Fruit fly (Drosophila melanogaster) whole organism, embryonic: ENCODE results near the gene RpS28b.

Source experiments
- Adf1 ChIP-seq: fragments of 200-800 bp; sonication (Bioruptor generic); IDR thresholded peaks from 2 replicates; pipeline ENCODE4 v1.3.6; 2022; ENCODE audit warnings: missing biosample characterization, missing genetic modification characterization
- Atf-2 ChIP-seq: fragments of 200-800 bp; sonication (Bioruptor generic); optimal IDR thresholded peaks from 2 replicates; lab custom pipeline; 2016; ENCODE audit warnings: missing biosample characterization, missing genetic modification characterization
- Atf6 ChIP-seq: fragments of 200-800 bp; sonication (Bioruptor generic); IDR thresholded peaks from 2 replicates; pipeline ENCODE4 v1.3.6; 2022; ENCODE audit warnings: missing biosample characterization, missing genetic modification characterization
- B-H1 ChIP-seq: fragments of 200-800 bp; sonication (Bioruptor generic); IDR thresholded peaks from 3 replicates; pipeline ENCODE4 v1.3.6; 2022; ENCODE audit warnings: missing biosample characterization, missing genetic modification characterization
- Blimp-1 ChIP-seq: fragments of 200-800 bp; sonication (Bioruptor generic); optimal IDR thresholded peaks from 3 replicates; lab custom pipeline; 2018; ENCODE audit warnings: missing biosample characterization, missing genetic modification characterization, mild to moderate bottlenecking, moderate library complexity, missing genetic modification reagents
- CG11456 ChIP-seq: fragments of 200-800 bp; sonication (Bioruptor generic); IDR thresholded peaks from 3 replicates; pipeline ENCODE4 v1.3.6; 2022; ENCODE audit warnings: missing biosample characterization, missing genetic modification characterization
- CG13123 ChIP-seq: fragments of 200-800 bp; sonication (Bioruptor generic); optimal IDR thresholded peaks from 2 replicates; lab custom pipeline; 2016; ENCODE audit warnings: missing biosample characterization, missing genetic modification characterization
- CG14014 ChIP-seq: fragments of 200-800 bp; sonication (Bioruptor generic); IDR thresholded peaks from 2 replicates; pipeline ENCODE4 v1.3.6; 2022; ENCODE audit warnings: missing biosample characterization, missing genetic modification characterization
- CG16779 ChIP-seq: fragments of 200-800 bp; sonication (Bioruptor generic); IDR thresholded peaks from 2 replicates; pipeline ENCODE4 v1.3.6; 2022; ENCODE audit warnings: missing biosample characterization, missing genetic modification characterization
- CG16863 ChIP-seq: fragments of 200-800 bp; sonication (Bioruptor generic); optimal IDR thresholded peaks from 3 replicates; lab custom pipeline; 2016; ENCODE audit warnings: missing biosample characterization, missing genetic modification characterization
- CG17829 ChIP-seq: fragments of 200-800 bp; optimal IDR thresholded peaks from 2 replicates; lab custom pipeline; 2019; ENCODE audit warnings: missing biosample characterization, mild to moderate bottlenecking, missing genetic modification characterization, moderate library complexity
- CG2199 ChIP-seq: fragments of 200-800 bp; sonication (Bioruptor generic); IDR thresholded peaks from 3 replicates; pipeline ENCODE4 v1.3.6; 2022; ENCODE audit warnings: missing biosample characterization, missing genetic modification characterization
- CG5180 ChIP-seq: fragments of 200-800 bp; sonication (Bioruptor generic); optimal IDR thresholded peaks from 3 replicates; lab custom pipeline; 2017; ENCODE audit warnings: missing biosample characterization, missing genetic modification characterization, mild to moderate bottlenecking, moderate library complexity, missing genetic modification reagents
- CG6854 ChIP-seq: fragments of 200-800 bp; sonication (Bioruptor generic); optimal IDR thresholded peaks from 3 replicates; lab custom pipeline; 2017; ENCODE audit warnings: missing biosample characterization, mild to moderate bottlenecking, missing genetic modification characterization
- CG7271 ChIP-seq: fragments of 200-800 bp; sonication (Bioruptor generic); optimal IDR thresholded peaks from 2 replicates; lab custom pipeline; 2018; ENCODE audit warnings: missing biosample characterization, mild to moderate bottlenecking, missing genetic modification characterization, moderate library complexity
- CG8290 ChIP-seq, 3 experiments: fragments of 200-800 bp; sonication (Bioruptor generic); optimal IDR thresholded peaks; 2 replicates each; lab custom pipeline; 2016 to 2019; ENCODE audit warnings: missing biosample characterization in 3 of 3, missing genetic modification characterization in 3 of 3, mild to moderate bottlenecking in 2 of 3, moderate library complexity in 1 of 3
- CG8765 ChIP-seq: fragments of 200-800 bp; sonication (Bioruptor generic); IDR thresholded peaks from 2 replicates; pipeline ENCODE4 v1.3.6; 2022; ENCODE audit warnings: missing biosample characterization, missing genetic modification characterization
- CG9876 ChIP-seq: fragments of 200-800 bp; sonication (Bioruptor generic); optimal IDR thresholded peaks from 2 replicates; lab custom pipeline; 2016; ENCODE audit warnings: missing biosample characterization, missing genetic modification characterization
- E2f1 ChIP-seq: fragments of 200-800 bp; sonication (Bioruptor generic); IDR thresholded peaks from 2 replicates; pipeline ENCODE4 v1.3.6; 2022; ENCODE audit warnings: missing biosample characterization, missing genetic modification characterization
- ERR ChIP-seq: fragments of 200-800 bp; sonication (Bioruptor generic); optimal IDR thresholded peaks from 2 replicates; lab custom pipeline; 2016; ENCODE audit warnings: missing biosample characterization, missing genetic modification characterization
- Elba2 ChIP-seq: fragments of 200-800 bp; sonication (Bioruptor generic); optimal IDR thresholded peaks from 3 replicates; lab custom pipeline; 2016; ENCODE audit warnings: missing biosample characterization, missing genetic modification characterization
- Ets97D ChIP-seq: fragments of 200-800 bp; sonication (Bioruptor generic); optimal IDR thresholded peaks from 3 replicates; lab custom pipeline; 2016; ENCODE audit warnings: missing biosample characterization, missing genetic modification characterization
- MTF-1 ChIP-seq: fragments of 200-800 bp; sonication (Bioruptor generic); optimal IDR thresholded peaks from 2 replicates; lab custom pipeline; 2018; ENCODE audit warnings: missing biosample characterization, mild to moderate bottlenecking, missing genetic modification characterization, borderline replicate concordance
- Mrtf ChIP-seq: fragments of 200-800 bp; sonication (Bioruptor generic); IDR thresholded peaks from 3 replicates; pipeline ENCODE4 v1.3.6; 2022; ENCODE audit warnings: missing biosample characterization, missing genetic modification characterization
- NFAT ChIP-seq: fragments of 200-800 bp; sonication (Bioruptor generic); IDR thresholded peaks from 2 replicates; pipeline ENCODE4 v1.3.6; 2022; ENCODE audit warnings: missing biosample characterization, missing genetic modification characterization
- NfI ChIP-seq: fragments of 200-800 bp; sonication (Bioruptor generic); optimal IDR thresholded peaks from 3 replicates; lab custom pipeline; 2018; ENCODE audit warnings: missing biosample characterization, mild to moderate bottlenecking, missing genetic modification characterization, moderate library complexity
- Optix ChIP-seq: fragments of 200-800 bp; sonication (Bioruptor generic); IDR thresholded peaks from 3 replicates; pipeline ENCODE4 v1.3.6; 2022; ENCODE audit warnings: missing biosample characterization, missing genetic modification characterization
- Stat92E ChIP-seq, 3 experiments: fragments of >200 bp in 2 of 3; fragments of 200-800 bp in 1 of 3; sonication (Bioruptor generic) in 1 of 3; optimal IDR thresholded peaks; 2 replicates each; lab custom pipeline; 2017 to 2019; ENCODE audit warnings: missing biosample characterization in 3 of 3, missing genetic modification characterization in 3 of 3, mild to moderate bottlenecking in 1 of 3, moderate library complexity in 1 of 3
- ab ChIP-seq: fragments of 200-800 bp; sonication (Bioruptor generic); optimal IDR thresholded peaks from 2 replicates; lab custom pipeline; 2016; ENCODE audit warnings: missing biosample characterization, missing genetic modification characterization
- amos ChIP-seq: fragments of 200-800 bp; sonication (Bioruptor generic); IDR thresholded peaks from 2 replicates; pipeline ENCODE4 v1.3.6; 2022; ENCODE audit warnings: missing biosample characterization, missing genetic modification characterization; ENCODE audit not compliant: partially characterized antibody
- ara ChIP-seq: fragments of 200-800 bp; sonication (Bioruptor generic); IDR thresholded peaks from 2 replicates; pipeline ENCODE4 v1.3.6; 2022; ENCODE audit warnings: missing biosample characterization, missing genetic modification characterization
- bowl ChIP-seq: fragments of 200-800 bp; sonication (Bioruptor generic); IDR thresholded peaks from 2 replicates; pipeline ENCODE4 v1.3.6; 2022; ENCODE audit warnings: missing biosample characterization, missing genetic modification characterization
- cas ChIP-seq: fragments of 200-800 bp; sonication (Bioruptor generic); IDR thresholded peaks from 2 replicates; pipeline ENCODE4 v1.3.6; 2022; ENCODE audit warnings: missing biosample characterization, missing genetic modification characterization
- croc ChIP-seq: fragments of 200-800 bp; sonication (Bioruptor generic); conservative IDR thresholded peaks from 3 replicates; pipeline ENCODE4 v1.3.6; 2022; ENCODE audit warnings: missing biosample characterization, missing genetic modification characterization
- dimm ChIP-seq: fragments of 200-800 bp; sonication (Bioruptor generic); IDR thresholded peaks from 2 replicates; pipeline ENCODE4 v1.3.6; 2022; ENCODE audit warnings: missing biosample characterization, missing genetic modification characterization
- dmrt99B ChIP-seq: fragments of 200-800 bp; sonication (Bioruptor generic); optimal IDR thresholded peaks from 2 replicates; lab custom pipeline; 2018; ENCODE audit warnings: missing biosample characterization, mild to moderate bottlenecking, missing genetic modification characterization, moderate library complexity
- ewg ChIP-seq: fragments of 200-800 bp; sonication (Bioruptor generic); optimal IDR thresholded peaks from 3 replicates; lab custom pipeline; 2017; ENCODE audit warnings: mild to moderate bottlenecking, missing biosample characterization, missing genetic modification reagents, missing genetic modification characterization
- exex ChIP-seq: fragments of 200-800 bp; sonication (Bioruptor generic); optimal IDR thresholded peaks from 4 replicates; lab custom pipeline; 2018; ENCODE audit warnings: missing biosample characterization, mild to moderate bottlenecking, missing genetic modification characterization, moderate library complexity
- fd64A ChIP-seq: fragments of 200-800 bp; sonication (Bioruptor generic); optimal IDR thresholded peaks from 3 replicates; lab custom pipeline; 2018; ENCODE audit warnings: missing biosample characterization, mild to moderate bottlenecking, missing genetic modification characterization
- gfzf ChIP-seq: fragments of 200-800 bp; sonication (Bioruptor generic); optimal IDR thresholded peaks from 2 replicates; lab custom pipeline; 2016; ENCODE audit warnings: missing biosample characterization, mild to moderate bottlenecking, missing genetic modification characterization, moderate library complexity
- grn ChIP-seq: fragments of 200-800 bp; sonication (Bioruptor generic); optimal IDR thresholded peaks from 3 replicates; lab custom pipeline; 2017; ENCODE audit warnings: missing biosample characterization, missing genetic modification characterization
- gsb-n ChIP-seq: fragments of 200-800 bp; sonication (Bioruptor generic); optimal IDR thresholded peaks from 3 replicates; lab custom pipeline; 2018; ENCODE audit warnings: missing biosample characterization, mild to moderate bottlenecking, missing genetic modification characterization
- h ChIP-seq: fragments of >200 bp; optimal IDR thresholded peaks from 2 replicates; lab custom pipeline; 2017
- lola ChIP-seq, 3 experiments: fragments of >200 bp in 2 of 3; fragments of 200-800 bp in 1 of 3; sonication (Bioruptor generic) in 1 of 3; optimal IDR thresholded peaks; 2 replicates each; lab custom pipeline; 2017 to 2019; ENCODE audit warnings: missing biosample characterization in 3 of 3, missing genetic modification characterization in 3 of 3, mild to moderate bottlenecking in 1 of 3, moderate library complexity in 1 of 3
- pb ChIP-seq: fragments of 200-800 bp; sonication (Bioruptor generic); optimal IDR thresholded peaks from 3 replicates; lab custom pipeline; 2016; ENCODE audit warnings: missing biosample characterization, missing genetic modification characterization
- phol ChIP-seq: fragments of 200-800 bp; sonication (Bioruptor generic); optimal IDR thresholded peaks from 3 replicates; lab custom pipeline; 2018; ENCODE audit warnings: missing biosample characterization, mild to moderate bottlenecking, missing genetic modification characterization, moderate library complexity
- shn ChIP-seq: fragments of 200-800 bp; sonication (Bioruptor generic); optimal IDR thresholded peaks from 3 replicates; lab custom pipeline; 2016; ENCODE audit warnings: missing biosample characterization, missing genetic modification characterization
- trem ChIP-seq: fragments of 200-800 bp; optimal IDR thresholded peaks from 3 replicates; lab custom pipeline; 2019; ENCODE audit warnings: missing biosample characterization, mild to moderate bottlenecking, missing genetic modification characterization, moderate library complexity
- unc-4 ChIP-seq: fragments of 200-800 bp; sonication (Bioruptor generic); IDR thresholded peaks from 2 replicates; pipeline ENCODE4 v1.3.6; 2022; ENCODE audit warnings: missing biosample characterization, missing genetic modification characterization; ENCODE audit not compliant: partially characterized antibody
- vnd ChIP-seq: fragments of 200-800 bp; sonication (Bioruptor generic); IDR thresholded peaks from 3 replicates; pipeline ENCODE4 v1.3.6; 2022; ENCODE audit warnings: missing biosample characterization, missing genetic modification characterization; ENCODE audit not compliant: partially characterized antibody

RpS28b gene

dm6 chrX:9554346-9554808 lies at the start of gene RpS28b:
RpS28b (plus strand) TSS chrX:9554623.
- peak; percentile 44 for TF ChIP-seq trem (tag; lab: Kevin White, UChicago)
- peak; percentile 85 for TF ChIP-seq CG14014 (GFP tag; lab: Robert Waterston, UW)
- TF ChIP-seq CG16779 (GFP tag; lab: Robert Waterston, UW), result peak; percentile 88
- peak; percentile 94 for TF ChIP-seq CG9876 (GFP tag; lab: Kevin White, UChicago)
- peak; percentile 98 for TF ChIP-seq CG13123 (GFP tag; lab: Kevin White, UChicago)
- peak; percentile 55 for TF ChIP-seq Adf1 (GFP tag; lab: Robert Waterston, UW)
- TF ChIP-seq CG16863, result peak; percentile 78
- TF ChIP-seq Atf6 (GFP tag; lab: Robert Waterston, UW), result peak; percentile 80
- peak; percentile 99 for TF ChIP-seq Ets97D (GFP tag; lab: Kevin White, UChicago)
- TF ChIP-seq cas (GFP tag; lab: Robert Waterston, UW), result peak; percentile 85
- peak; percentile 72 for TF ChIP-seq vnd
- TF ChIP-seq dmrt99B, result no peak
- TF ChIP-seq gsb-n (tag; lab: Kevin White, UChicago), result peak; percentile 62
- TF ChIP-seq Optix (GFP tag; lab: Robert Waterston, UW), result peak; percentile 88
- TF ChIP-seq dimm (GFP tag; lab: Robert Waterston, UW), result peak; percentile 83
- TF ChIP-seq E2f1, result peak; percentile 88
- TF ChIP-seq fd64A (GFP tag; lab: Kevin White, UChicago), result peak; percentile 91
- TF ChIP-seq NfI (GFP tag; lab: Kevin White, UChicago), result peak; percentile 96
- no peak for TF ChIP-seq grn (GFP tag; lab: Kevin White, UChicago)
- no peak for TF ChIP-seq Stat92E (GFP tag; optimal IDR thresholded peaks at IDR 0.05; lab: Kevin White, UChicago)
- TF ChIP-seq Blimp-1 (GFP tag; lab: Kevin White, UChicago), result no peak
- TF ChIP-seq CG8765 (GFP tag; lab: Robert Waterston, UW), result peak; percentile 74
- TF ChIP-seq croc, result peak; percentile 76
- TF ChIP-seq gfzf, result no peak
- TF ChIP-seq amos (GFP tag; lab: Robert Waterston, UW), result peak; percentile 87
- TF ChIP-seq phol, result peak; percentile 72
- no peak for TF ChIP-seq Elba2 (GFP tag; lab: Kevin White, UChicago)
- peak; percentile 38 for TF ChIP-seq CG8290 (GFP tag; optimal IDR thresholded peaks at IDR 0.05; lab: Kevin White, UChicago)
- TF ChIP-seq CG8290 (tag; optimal IDR thresholded peaks at IDR 0.05; lab: Kevin White, UChicago), result peak; percentile 78 to 98
- peak; percentile 84 for TF ChIP-seq shn (GFP tag; lab: Kevin White, UChicago)
- peak in 1 of 3 experiments; percentile 28 for TF ChIP-seq lola (GFP tag; optimal IDR thresholded peaks at IDR 0.05; lab: Kevin White, UChicago)
- peak; percentile 43 for TF ChIP-seq exex
- TF ChIP-seq MTF-1, result peak; percentile 98
- TF ChIP-seq ab, result peak; percentile 34
- TF ChIP-seq ewg (GFP tag; lab: Kevin White, UChicago), result peak; percentile 83
- TF ChIP-seq ERR, result peak; percentile 55
- no peak for TF ChIP-seq h (lab: Kevin White, UChicago)
- peak; percentile 82 for TF ChIP-seq CG7271 (tag; lab: Kevin White, UChicago)
- peak; percentile 83 for TF ChIP-seq Atf-2 (GFP tag; lab: Kevin White, UChicago)
- TF ChIP-seq bowl (GFP tag; lab: Robert Waterston, UW), result peak; percentile 81
- peak; percentile 84; the same call in 2 of the 3 replicates for TF ChIP-seq B-H1 (GFP tag; lab: Robert Waterston, UW)
- TF ChIP-seq pb (GFP tag; lab: Kevin White, UChicago), result peak; percentile 92
- peak; percentile 84 for TF ChIP-seq CG6854
- TF ChIP-seq CG5180 (GFP tag; lab: Kevin White, UChicago), result peak; percentile 82
- peak; percentile 97 for TF ChIP-seq NFAT (GFP tag; lab: Robert Waterston, UW)
- TF ChIP-seq CG11456 (GFP tag; lab: Robert Waterston, UW), result peak; percentile 99
- peak; percentile 56 for TF ChIP-seq unc-4 (GFP tag; lab: Robert Waterston, UW)
- TF ChIP-seq Mrtf (GFP tag; lab: Robert Waterston, UW), result peak; percentile 90
- peak; percentile 90 for TF ChIP-seq CG2199 (GFP tag; lab: Robert Waterston, UW)
- TF ChIP-seq CG17829 (tag; lab: Kevin White, UChicago), result peak; percentile 60
- TF ChIP-seq ara, result peak; percentile 88
